Worm (Caenorhabditis elegans) whole organism, young adult: Measurements from ENCODE around the gene acc-1.

ENCODE experiments used
- F57C9.4 ChIP-seq: sonication (generic microtip); optimal IDR thresholded peaks from 2 replicates; lab custom pipeline; 2017; ENCODE audit warnings: mild to moderate bottlenecking, missing genetic modification characterization, missing compliant biosample characterization
- ZK185.1 ChIP-seq: sonication (generic microtip); optimal IDR thresholded peaks from 2 replicates; lab custom pipeline; 2016; ENCODE audit warnings: mild to moderate bottlenecking, missing genetic modification characterization, missing compliant biosample characterization; ENCODE audit not compliant: poor library complexity, severe bottlenecking
- madf-3 ChIP-seq: fragments of 200-800 bp; sonication (Bioruptor generic); IDR thresholded peaks from 2 replicates; pipeline ENCODE4 v1.3.6; 2022; ENCODE audit warnings: missing genetic modification reagents, missing genetic modification characterization, missing compliant biosample characterization
- snpc-4 ChIP-seq, 5 experiments: fragments of 150-350 bp in 1 of 5; sonication (generic microtip) in 4 of 5; optimal IDR thresholded peaks; 2 replicates each; lab custom pipeline; 2014 to 2018; ENCODE audit warnings: missing genetic modification characterization in 5 of 5, missing biosample characterization in 3 of 5, antibody characterized with exemption in 2 of 5, mild to moderate bottlenecking in 2 of 5, missing compliant biosample characterization in 2 of 5, missing genotype in 2 of 5, moderate library complexity in 2 of 5, missing genetic modification reagents in 1 of 5

DNA sequence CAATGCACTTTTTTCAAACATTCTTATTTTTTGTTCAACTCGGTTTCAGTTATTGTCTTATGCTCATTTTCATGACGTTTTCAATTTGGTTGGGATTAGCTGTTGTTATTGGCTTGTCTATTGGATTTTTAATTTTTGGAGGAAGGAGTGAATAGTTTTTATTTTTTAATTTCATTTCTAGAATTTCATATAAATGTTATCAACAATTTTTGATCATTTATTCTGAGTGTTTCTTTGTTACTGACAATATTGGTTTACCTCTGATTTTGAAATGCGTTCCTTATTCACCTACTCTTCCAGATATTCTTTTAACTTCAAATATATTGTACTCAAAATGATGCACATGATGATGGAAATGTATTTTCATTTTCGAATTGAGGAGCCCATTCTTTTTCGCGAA lies 3.8 kb upstream of the acc-1 start, which contains the start of gene F58G6.7:
- TF ChIP-seq F57C9.4 (tag; lab: Kevin White, UChicago) = no peak
- no peak for TF ChIP-seq madf-3 (GFP tag; lab: Robert Waterston, UW)
- TF ChIP-seq snpc-4 (GFP tag; optimal IDR thresholded peaks at IDR 0.05; lab: Kevin White, UChicago) = no peak
- no peak for TF ChIP-seq snpc-4 (tag; optimal IDR thresholded peaks at IDR 0.05; lab: Kevin White, UChicago)
- no peak for TF ChIP-seq ZK185.1 (tag; lab: Kevin White, UChicago)
